Fruit fly (Drosophila melanogaster) whole organism, adult: ENCODE results near the gene CG42460.
"Not testable (repeated sequence)": the region's sequence is repeated elsewhere in the genome, so short reads cannot be mapped to it uniquely, and the experiment has no call there.

Experiments
- CG11617 ChIP-seq: fragments of 200-800 bp; sonication (Bioruptor generic); optimal IDR thresholded peaks from 2 replicates; lab custom pipeline; 2017; ENCODE audit warnings: mild to moderate bottlenecking, missing biosample characterization, missing genetic modification reagents, missing genetic modification characterization
- CG12768 ChIP-seq: fragments of 200-800 bp; sonication (Bioruptor generic); optimal IDR thresholded peaks from 2 replicates; lab custom pipeline; 2017; ENCODE audit warnings: missing biosample characterization, missing genetic modification characterization, mild to moderate bottlenecking, moderate library complexity, missing genetic modification reagents
- CG14711 ChIP-seq: fragments of 200-800 bp; sonication (Bioruptor generic); optimal IDR thresholded peaks from 2 replicates; lab custom pipeline; 2018; ENCODE audit warnings: missing biosample characterization, mild to moderate bottlenecking, missing genetic modification characterization, moderate library complexity
- CG1620 ChIP-seq: fragments of 200-800 bp; sonication (Bioruptor generic); optimal IDR thresholded peaks from 2 replicates; lab custom pipeline; 2016; ENCODE audit warnings: missing biosample characterization, missing genetic modification characterization
- CG33017 ChIP-seq: fragments of 200-800 bp; sonication (Bioruptor generic); optimal IDR thresholded peaks from 2 replicates; lab custom pipeline; 2018; ENCODE audit warnings: missing biosample characterization, mild to moderate bottlenecking, missing genetic modification characterization, moderate library complexity
- CG5204 ChIP-seq: fragments of 200-800 bp; sonication (Bioruptor generic); optimal IDR thresholded peaks from 2 replicates; lab custom pipeline; 2016; ENCODE audit warnings: missing biosample characterization, missing genetic modification characterization
- CG7045 ChIP-seq: fragments of 200-800 bp; sonication (Bioruptor generic); optimal IDR thresholded peaks from 2 replicates; lab custom pipeline; 2017; ENCODE audit warnings: missing biosample characterization, mild to moderate bottlenecking, missing genetic modification characterization
- CG7101 ChIP-seq: fragments of 200-800 bp; sonication (Bioruptor generic); optimal IDR thresholded peaks from 2 replicates; lab custom pipeline; 2018; ENCODE audit warnings: missing biosample characterization, mild to moderate bottlenecking, missing genetic modification characterization, moderate library complexity
- Clk ChIP-seq: fragments of 200-800 bp; sonication (Bioruptor generic); optimal IDR thresholded peaks from 2 replicates; lab custom pipeline; 2017; ENCODE audit warnings: missing biosample characterization, missing genetic modification characterization
- Crg-1 ChIP-seq: fragments of 200-800 bp; sonication (Bioruptor generic); optimal IDR thresholded peaks from 2 replicates; lab custom pipeline; 2016; ENCODE audit warnings: missing biosample characterization, missing genetic modification characterization
- Hr96 ChIP-seq: fragments of 200-800 bp; sonication (Bioruptor generic); optimal IDR thresholded peaks from 2 replicates; lab custom pipeline; 2016; ENCODE audit warnings: missing biosample characterization, missing genetic modification characterization
- Mnt ChIP-seq: fragments of 200-800 bp; sonication (Bioruptor generic); optimal IDR thresholded peaks from 2 replicates; lab custom pipeline; 2016; ENCODE audit warnings: missing biosample characterization, mild to moderate bottlenecking, missing genetic modification characterization
- bab1 ChIP-seq: fragments of 200-800 bp; sonication (Bioruptor generic); optimal IDR thresholded peaks from 3 replicates; lab custom pipeline; 2019; ENCODE audit warnings: missing biosample characterization, mild to moderate bottlenecking, missing genetic modification characterization, moderate library complexity
- cic ChIP-seq: fragments of 200-800 bp; sonication (Bioruptor generic); optimal IDR thresholded peaks from 2 replicates; lab custom pipeline; 2017; ENCODE audit warnings: missing biosample characterization, mild to moderate bottlenecking, missing genetic modification characterization, moderate library complexity
- cnc ChIP-seq, 2 experiments: fragments of >200 bp; optimal IDR thresholded peaks; 2 replicates each; lab custom pipeline; 2017
- kay ChIP-seq: fragments of 200-800 bp; sonication (Bioruptor generic); peaks from one replicate; lab custom pipeline; 2016; ENCODE audit warnings: missing biosample characterization, missing genetic modification characterization, borderline replicate concordance
- ovo ChIP-seq: fragments of 200-800 bp; sonication (Bioruptor generic); optimal IDR thresholded peaks from 2 replicates; lab custom pipeline; 2016; ENCODE audit warnings: missing biosample characterization, missing genetic modification characterization
- pad ChIP-seq: fragments of 200-800 bp; sonication (Bioruptor generic); optimal IDR thresholded peaks from 3 replicates; lab custom pipeline; 2017; ENCODE audit warnings: missing biosample characterization, missing genetic modification characterization, mild to moderate bottlenecking, moderate library complexity, missing genetic modification reagents
- tj ChIP-seq: fragments of 200-800 bp; sonication (Bioruptor generic); optimal IDR thresholded peaks from 3 replicates; lab custom pipeline; 2017; ENCODE audit warnings: missing biosample characterization, mild to moderate bottlenecking, missing genetic modification characterization, moderate library complexity
- toe ChIP-seq: fragments of 200-800 bp; sonication (Bioruptor generic); optimal IDR thresholded peaks from 2 replicates; lab custom pipeline; 2016; ENCODE audit warnings: missing biosample characterization, missing genetic modification characterization

Gene CG42460

DNA sequence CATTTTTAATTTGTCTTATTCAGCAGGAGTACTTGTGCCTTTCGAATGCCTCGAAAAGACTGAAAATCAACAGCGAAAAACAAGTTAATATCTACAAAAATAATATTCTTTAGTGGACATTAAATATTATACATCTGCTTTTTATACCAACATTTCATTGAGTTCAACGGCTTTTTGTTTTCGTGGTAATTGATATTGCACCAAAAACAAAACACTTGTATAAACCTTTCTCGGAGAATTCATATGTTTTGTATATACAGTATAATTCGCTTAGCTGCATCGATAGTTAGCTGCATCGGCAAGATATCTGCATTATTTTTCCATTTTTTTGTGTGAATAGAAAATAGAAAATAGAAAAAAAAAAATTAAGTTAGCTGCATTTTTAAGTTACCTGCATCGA lies at the start of gene CG42460:
Gene CG42460 (minus strand): TSS at position 101 of the 400 bp plus-strand sequence.
- TF ChIP-seq CG7101 (tag; lab: Kevin White, UChicago); kay (GFP tag; lab: Kevin White, UChicago); Mnt (GFP tag; lab: Kevin White, UChicago): not testable (repeated sequence)

DNA sequence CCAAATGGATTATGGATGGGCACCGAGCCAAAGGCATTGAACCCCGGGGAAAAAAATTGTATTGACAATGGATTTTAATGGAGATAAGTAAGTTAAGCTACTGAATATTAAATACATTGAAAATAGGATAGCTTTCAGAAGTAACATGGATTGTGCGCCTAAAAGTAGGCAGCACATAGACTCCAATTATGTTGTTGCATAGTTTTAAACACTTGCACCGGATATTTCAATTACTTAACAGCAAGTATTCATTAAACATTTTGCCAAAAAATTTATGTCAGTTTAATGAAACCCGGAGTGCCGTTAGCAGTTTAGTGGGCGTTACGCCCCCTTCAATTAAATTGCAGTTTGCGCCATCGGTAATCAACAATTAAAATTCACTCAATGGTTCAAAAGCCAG lies 49.8 kb upstream of the CG42460 start:
- no peak for TF ChIP-seq cic
- no peak for TF ChIP-seq kay (GFP tag; lab: Kevin White, UChicago)
- no peak for TF ChIP-seq CG11617 (GFP tag; lab: Kevin White, UChicago)
- TF ChIP-seq tj (GFP tag; lab: Kevin White, UChicago): no peak
- TF ChIP-seq cnc (optimal IDR thresholded peaks at IDR 0.05; lab: Kevin White, UChicago): no peak
- no peak for TF ChIP-seq CG5204 (GFP tag; lab: Kevin White, UChicago)
- no peak for TF ChIP-seq CG14711 (tag; lab: Kevin White, UChicago)
- no peak for TF ChIP-seq CG1620
- TF ChIP-seq CG33017 (tag; lab: Kevin White, UChicago): no peak
- TF ChIP-seq ovo (GFP tag; lab: Kevin White, UChicago): no peak
- no peak for TF ChIP-seq CG7101 (tag; lab: Kevin White, UChicago)
- no peak for TF ChIP-seq Hr96 (GFP tag; lab: Kevin White, UChicago)
- no peak for TF ChIP-seq CG7045 (GFP tag; lab: Kevin White, UChicago)
- TF ChIP-seq bab1 (GFP tag; lab: Kevin White, UChicago): no peak
- TF ChIP-seq Clk: no peak
- no peak for TF ChIP-seq pad (GFP tag; lab: Kevin White, UChicago)
- no peak for TF ChIP-seq toe (GFP tag; lab: Kevin White, UChicago)
- TF ChIP-seq CG12768: no peak
- no peak for TF ChIP-seq Mnt (GFP tag; lab: Kevin White, UChicago)

DNA sequence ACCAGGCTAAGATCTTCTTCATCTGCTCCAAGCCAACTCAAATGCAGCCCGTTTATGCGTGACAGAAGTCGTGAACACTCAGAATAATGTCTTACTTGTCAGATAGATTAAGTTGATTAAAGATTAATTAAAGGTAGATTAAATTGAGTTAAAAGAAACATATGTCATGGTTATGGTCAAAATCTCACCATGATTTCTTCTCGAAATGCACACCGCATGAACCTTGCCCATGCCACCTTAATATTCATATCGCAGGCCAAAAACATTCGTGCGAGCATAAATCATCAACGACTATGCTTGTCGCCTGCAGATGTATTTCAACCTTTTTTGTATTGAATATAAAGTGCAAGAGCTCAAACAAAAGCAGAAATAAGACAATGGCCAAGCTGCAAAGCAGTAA lies 48.8 kb upstream of the CG42460 start:
- TF ChIP-seq CG12768: no peak
- no peak for TF ChIP-seq bab1 (GFP tag; lab: Kevin White, UChicago)
- TF ChIP-seq toe (GFP tag; lab: Kevin White, UChicago): no peak
- no peak for TF ChIP-seq kay (GFP tag; lab: Kevin White, UChicago)
- TF ChIP-seq Mnt (GFP tag; lab: Kevin White, UChicago): no peak
- peak; percentile 3 for TF ChIP-seq CG14711 (tag; lab: Kevin White, UChicago)
- TF ChIP-seq CG33017 (tag; lab: Kevin White, UChicago): peak; percentile 25
- TF ChIP-seq CG1620: no peak
- no peak for TF ChIP-seq CG5204 (GFP tag; lab: Kevin White, UChicago)
- no peak for TF ChIP-seq pad (GFP tag; lab: Kevin White, UChicago)
- TF ChIP-seq tj (GFP tag; lab: Kevin White, UChicago): no peak

DNA sequence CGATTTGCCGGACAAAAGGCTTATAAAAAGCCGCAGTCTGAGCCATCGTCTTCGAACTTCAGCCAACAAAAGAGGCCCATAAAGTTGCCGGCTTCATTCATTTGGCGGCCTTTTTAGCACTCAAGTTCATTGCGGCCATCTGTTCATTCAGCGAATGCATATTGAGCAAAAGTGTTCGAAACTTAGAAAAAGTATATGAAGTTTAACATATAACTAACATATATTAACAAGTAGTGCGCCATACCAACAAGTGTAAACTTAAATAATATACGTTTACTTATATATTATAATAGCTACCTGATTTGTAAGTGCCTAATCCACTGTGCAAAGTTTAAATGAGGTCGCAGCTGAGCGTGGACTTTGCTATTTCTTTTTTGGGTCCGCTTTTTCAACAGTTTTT lies 48.1 kb upstream of the CG42460 start:
- TF ChIP-seq Hr96 (GFP tag; lab: Kevin White, UChicago) (no peak), CG5204 (GFP tag; lab: Kevin White, UChicago) (no peak), bab1 (GFP tag; lab: Kevin White, UChicago) (no peak), Clk (no peak), CG33017 (tag; lab: Kevin White, UChicago) (no peak), CG7101 (tag; lab: Kevin White, UChicago) (no peak), CG7045 (GFP tag; lab: Kevin White, UChicago) (no peak), cic (no peak), pad (GFP tag; lab: Kevin White, UChicago) (no peak), Mnt (GFP tag; lab: Kevin White, UChicago) (no peak), tj (GFP tag; lab: Kevin White, UChicago) (no peak), ovo (GFP tag; lab: Kevin White, UChicago) (no peak), CG12768 (no peak), kay (GFP tag; lab: Kevin White, UChicago) (no peak), Crg-1 (GFP tag; lab: Kevin White, UChicago) (no peak), CG14711 (tag; lab: Kevin White, UChicago) (no peak)

DNA sequence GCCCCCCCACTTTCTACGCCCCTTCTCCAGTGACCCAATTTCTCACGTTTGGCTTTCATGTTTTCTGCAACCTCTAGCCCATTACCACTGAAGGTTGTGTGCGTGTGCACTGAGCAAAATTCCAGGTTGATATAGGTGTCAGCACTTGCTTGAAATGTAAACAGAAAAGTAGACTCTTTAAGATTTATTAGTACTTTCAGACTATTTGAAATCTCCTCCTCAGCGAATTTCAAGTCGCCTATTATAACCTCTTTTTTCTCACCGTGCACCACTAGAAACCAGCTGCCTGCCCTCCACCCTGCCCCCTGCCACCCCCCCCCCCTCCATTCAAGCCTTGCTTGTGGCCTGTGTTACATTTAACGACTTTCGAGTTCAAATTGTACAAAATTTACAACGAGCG lies 46.8 kb upstream of the CG42460 start:
- TF ChIP-seq CG7045 (GFP tag; lab: Kevin White, UChicago): no peak
- TF ChIP-seq bab1 (GFP tag; lab: Kevin White, UChicago): no peak
- TF ChIP-seq CG33017 (tag; lab: Kevin White, UChicago): no peak
- no peak for TF ChIP-seq kay (GFP tag; lab: Kevin White, UChicago)
- TF ChIP-seq cnc (optimal IDR thresholded peaks at IDR 0.05; lab: Kevin White, UChicago): no peak

DNA sequence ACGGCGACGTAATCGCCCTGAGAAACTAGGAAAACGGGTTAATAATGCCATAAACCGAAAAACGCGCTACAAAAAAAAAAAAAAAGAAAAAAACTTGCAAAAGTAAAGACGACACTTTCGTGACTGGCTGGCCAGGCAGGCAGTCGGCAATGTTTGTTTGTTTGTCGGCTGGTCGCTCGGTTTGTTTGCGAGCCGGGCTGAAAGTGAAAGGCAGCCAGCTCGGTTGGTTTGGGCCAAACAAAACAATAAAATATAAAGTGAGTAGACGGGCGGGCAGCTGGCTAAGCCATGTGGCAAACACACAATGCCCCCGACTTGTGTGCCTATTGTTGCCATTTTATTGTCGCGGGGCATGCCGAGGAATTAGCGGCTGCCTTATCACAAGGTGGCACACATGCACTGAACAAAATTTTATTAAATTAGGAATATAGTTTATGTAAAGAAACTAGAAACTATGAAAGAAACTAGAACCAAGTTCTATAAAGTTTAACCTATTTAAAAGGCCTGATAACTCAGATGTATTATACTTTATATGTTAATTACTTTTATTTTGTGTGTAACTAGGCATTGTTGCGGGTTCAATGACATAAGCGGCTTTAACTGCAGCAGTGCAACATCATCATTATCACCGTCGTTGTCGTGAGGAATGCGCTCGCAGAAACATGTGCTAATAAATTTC lies 40.3 kb upstream of the CG42460 start:
- TF ChIP-seq Crg-1 (GFP tag; lab: Kevin White, UChicago) (no peak), kay (GFP tag; lab: Kevin White, UChicago) (no peak), CG7101 (tag; lab: Kevin White, UChicago) (no peak)
